Worm (Caenorhabditis elegans) whole organism, young adult: ENCODE results near the gene cyp-13A3.

Source experiments
- B0261.1 ChIP-seq: sonication (generic microtip); optimal IDR thresholded peaks from 2 replicates; lab custom pipeline; 2016; ENCODE audit warnings: mild to moderate bottlenecking, missing genetic modification characterization, moderate library complexity, missing compliant biosample characterization
- C17E4.6 ChIP-seq: fragments of 200-800 bp; sonication (Bioruptor generic); IDR thresholded peaks from 2 replicates; pipeline ENCODE4 v1.3.6; 2022; ENCODE audit warnings: missing genetic modification reagents, missing genetic modification characterization, missing compliant biosample characterization
- D2030.7 ChIP-seq: fragments of 200-800 bp; sonication (Bioruptor generic); IDR thresholded peaks from 2 replicates; pipeline ENCODE4 v1.3.6; 2022; ENCODE audit warnings: missing genetic modification reagents, missing genetic modification characterization, missing compliant biosample characterization
- F10E7.11 ChIP-seq: sonication (generic microtip); optimal IDR thresholded peaks from 2 replicates; lab custom pipeline; 2017; ENCODE audit warnings: mild to moderate bottlenecking, missing genetic modification characterization, moderate library complexity, missing compliant biosample characterization
- F22D6.2 ChIP-seq: sonication (generic microtip); optimal IDR thresholded peaks from 2 replicates; lab custom pipeline; 2016; ENCODE audit warnings: mild to moderate bottlenecking, missing genetic modification characterization, missing compliant biosample characterization
- F23B12.7 ChIP-seq: sonication (generic microtip); optimal IDR thresholded peaks from 2 replicates; lab custom pipeline; 2017; ENCODE audit warnings: missing genetic modification characterization, mild to moderate bottlenecking, missing compliant biosample characterization, antibody characterized with exemption, moderate library complexity; ENCODE audit not compliant: insufficient read depth
- F33H1.4 ChIP-seq: fragments of 200-800 bp; sonication (Bioruptor generic); IDR thresholded peaks from 2 replicates; pipeline ENCODE4 v1.3.6; 2022; ENCODE audit warnings: missing genetic modification reagents, missing genetic modification characterization, missing compliant biosample characterization
- F37B4.10 ChIP-seq: fragments of 200-800 bp; sonication (Bioruptor generic); IDR thresholded peaks from 2 replicates; pipeline ENCODE4 v1.3.6; 2022; ENCODE audit warnings: missing genetic modification characterization, missing compliant biosample characterization
- F39B2.1 ChIP-seq: fragments of 200-800 bp; sonication (Bioruptor generic); IDR thresholded peaks from 2 replicates; pipeline ENCODE4 v1.3.6; 2022; ENCODE audit warnings: missing genetic modification reagents, missing genetic modification characterization, missing compliant biosample characterization
- F57A8.1 ChIP-seq: fragments of 200-800 bp; sonication (Bioruptor generic); optimal IDR thresholded peaks from 2 replicates; lab custom pipeline; 2018; ENCODE audit warnings: mild to moderate bottlenecking, missing genetic modification characterization, moderate library complexity, missing compliant biosample characterization
- T07F8.4 ChIP-seq: sonication (generic microtip); optimal IDR thresholded peaks from 2 replicates; lab custom pipeline; 2016; ENCODE audit warnings: mild to moderate bottlenecking, missing genetic modification characterization, moderate library complexity, missing compliant biosample characterization
- attf-3 ChIP-seq: fragments of 200-800 bp; sonication (Bioruptor generic); conservative IDR thresholded peaks from 2 replicates; pipeline ENCODE4 v1.3.6; 2022; ENCODE audit warnings: missing genetic modification reagents, missing genetic modification characterization, missing compliant biosample characterization
- ccch-3 ChIP-seq: fragments of 200-800 bp; sonication (Bioruptor generic); optimal IDR thresholded peaks from 2 replicates; lab custom pipeline; 2018; ENCODE audit warnings: mild to moderate bottlenecking, missing genetic modification characterization, missing compliant biosample characterization
- cebp-2 ChIP-seq: fragments of 200-800 bp; sonication (Bioruptor generic); IDR thresholded peaks from 2 replicates; pipeline ENCODE4 v1.3.6; 2022; ENCODE audit warnings: missing genetic modification characterization, missing compliant biosample characterization
- die-1 ChIP-seq: sonication (generic microtip); optimal IDR thresholded peaks from 2 replicates; lab custom pipeline; 2016; ENCODE audit warnings: missing genotype, mild to moderate bottlenecking, missing genetic modification characterization, missing compliant biosample characterization
- dox-1 ChIP-seq: fragments of 200-800 bp; sonication (Bioruptor generic); IDR thresholded peaks from 2 replicates; pipeline ENCODE4 v1.3.6; 2022; ENCODE audit warnings: missing genetic modification reagents, missing genetic modification characterization, missing compliant biosample characterization
- egl-18 ChIP-seq: fragments of 200-800 bp; sonication (Bioruptor generic); IDR thresholded peaks from 2 replicates; pipeline ENCODE4 v1.3.6; 2022; ENCODE audit warnings: missing genetic modification reagents, missing genetic modification characterization, missing compliant biosample characterization
- ekl-4 ChIP-seq: fragments of 200-800 bp; sonication (Bioruptor generic); IDR thresholded peaks from 2 replicates; pipeline ENCODE4 v1.3.6; 2022; ENCODE audit warnings: missing genetic modification reagents, missing genetic modification characterization, missing compliant biosample characterization
- gei-17 ChIP-seq: fragments of 200-800 bp; sonication (Bioruptor generic); optimal IDR thresholded peaks from 2 replicates; lab custom pipeline; 2018; ENCODE audit warnings: mild to moderate bottlenecking, missing genetic modification characterization, missing compliant biosample characterization
- hmg-1.2 ChIP-seq: fragments of 200-800 bp; sonication (Bioruptor generic); IDR thresholded peaks from 2 replicates; pipeline ENCODE4 v1.3.6; 2022; ENCODE audit warnings: missing genetic modification reagents, missing genetic modification characterization, missing compliant biosample characterization
- hrde-1 ChIP-seq: sonication (generic microtip); optimal IDR thresholded peaks from 2 replicates; lab custom pipeline; 2016; ENCODE audit warnings: missing genetic modification characterization, mild to moderate bottlenecking, missing compliant biosample characterization, moderate library complexity, missing genotype, missing genetic modification reagents, borderline replicate concordance
- lin-26 ChIP-seq: fragments of 200-800 bp; sonication (Bioruptor generic); IDR thresholded peaks from 2 replicates; pipeline ENCODE4 v1.3.6; 2022; ENCODE audit warnings: missing genetic modification reagents, missing genetic modification characterization, missing compliant biosample characterization
- lsl-1 ChIP-seq: fragments of 200-800 bp; sonication (Bioruptor generic); optimal IDR thresholded peaks from 2 replicates; lab custom pipeline; 2018; ENCODE audit warnings: mild to moderate bottlenecking, missing genetic modification characterization, moderate library complexity, missing compliant biosample characterization
- madf-3 ChIP-seq: fragments of 200-800 bp; sonication (Bioruptor generic); IDR thresholded peaks from 2 replicates; pipeline ENCODE4 v1.3.6; 2022; ENCODE audit warnings: missing genetic modification reagents, missing genetic modification characterization, missing compliant biosample characterization
- madf-6 ChIP-seq: fragments of 200-800 bp; sonication (Bioruptor generic); IDR thresholded peaks from 2 replicates; pipeline ENCODE4 v1.3.6; 2022; ENCODE audit warnings: missing genetic modification reagents, missing genetic modification characterization, missing compliant biosample characterization
- madf-8 ChIP-seq: fragments of 200-800 bp; sonication (Bioruptor generic); conservative IDR thresholded peaks from 2 replicates; pipeline ENCODE4 v1.3.6; 2022; ENCODE audit warnings: missing genetic modification reagents, missing genetic modification characterization, missing compliant biosample characterization
- mcd-1 ChIP-seq: fragments of 200-800 bp; sonication (Bioruptor generic); IDR thresholded peaks from 2 replicates; pipeline ENCODE4 v1.3.6; 2022; ENCODE audit warnings: missing genetic modification reagents, missing genetic modification characterization, missing compliant biosample characterization
- mes-4 ChIP-seq: sonication (generic microtip); optimal IDR thresholded peaks from 2 replicates; lab custom pipeline; 2016; ENCODE audit warnings: missing genotype, missing genetic modification characterization, missing compliant biosample characterization
- nhr-179 ChIP-seq: sonication (generic microtip); optimal IDR thresholded peaks from 2 replicates; lab custom pipeline; 2016; ENCODE audit warnings: mild to moderate bottlenecking, missing genetic modification characterization, missing compliant biosample characterization
- nhr-90 ChIP-seq: sonication (generic microtip); optimal IDR thresholded peaks from 2 replicates; lab custom pipeline; 2016; ENCODE audit warnings: missing genotype, mild to moderate bottlenecking, missing genetic modification characterization, missing compliant biosample characterization
- sdz-38 ChIP-seq: sonication (generic microtip); optimal IDR thresholded peaks from 2 replicates; lab custom pipeline; 2016; ENCODE audit warnings: missing genotype, missing genetic modification characterization, missing compliant biosample characterization
- sea-2 ChIP-seq: fragments of 200-800 bp; sonication (Bioruptor generic); IDR thresholded peaks from 2 replicates; pipeline ENCODE4 v1.3.6; 2022; ENCODE audit warnings: missing genetic modification characterization, missing compliant biosample characterization
- snpc-1.1 ChIP-seq: sonication (generic microtip); optimal IDR thresholded peaks from 2 replicates; lab custom pipeline; 2017; ENCODE audit warnings: missing genetic modification characterization, mild to moderate bottlenecking, missing compliant biosample characterization, antibody characterized with exemption, moderate library complexity, missing genotype, missing genetic modification reagents; ENCODE audit not compliant: insufficient read depth
- tbx-9 ChIP-seq: sonication (generic microtip); optimal IDR thresholded peaks from 2 replicates; lab custom pipeline; 2016; ENCODE audit warnings: borderline replicate concordance, missing genetic modification characterization, inconsistent platforms, missing compliant biosample characterization
- tlf-1 ChIP-seq: fragments of 200-800 bp; sonication (Bioruptor generic); optimal IDR thresholded peaks from 2 replicates; lab custom pipeline; 2018; ENCODE audit warnings: mild to moderate bottlenecking, missing genetic modification characterization, missing compliant biosample characterization
- xnd-1 ChIP-seq: sonication (generic microtip); optimal IDR thresholded peaks from 2 replicates; lab custom pipeline; 2016; ENCODE audit warnings: missing genotype, missing genetic modification reagents, missing genetic modification characterization, missing compliant biosample characterization
- zfh-2 ChIP-seq: fragments of 200-800 bp; sonication (Bioruptor generic); conservative IDR thresholded peaks from 2 replicates; pipeline ENCODE4 v1.3.6; 2022; ENCODE audit warnings: missing genetic modification reagents, missing genetic modification characterization, missing compliant biosample characterization
- ztf-26 ChIP-seq: sonication (generic microtip); optimal IDR thresholded peaks from 2 replicates; lab custom pipeline; 2017; ENCODE audit warnings: missing genetic modification characterization, missing compliant biosample characterization

cyp-13A3 gene

DNA sequence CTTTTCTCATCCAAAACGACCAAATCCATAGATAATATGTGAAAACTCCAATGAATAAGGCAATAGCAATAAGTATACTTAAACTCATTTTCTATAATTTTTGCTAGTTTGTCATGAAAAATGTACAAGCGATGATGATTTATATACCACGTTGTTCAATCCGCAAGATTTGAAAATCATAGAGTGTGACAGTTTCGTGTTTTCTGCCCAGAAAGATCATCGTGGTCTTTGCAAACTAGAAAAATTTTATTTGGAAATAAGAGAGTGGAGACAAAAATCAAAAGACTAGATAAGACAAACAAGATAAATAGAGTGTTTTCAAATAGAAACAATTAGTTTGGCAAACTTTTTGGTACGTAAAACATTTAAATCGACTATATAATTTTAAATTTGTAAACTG is at the start of gene cyp-13A3:
Gene cyp-13A3 (minus strand): TSS at position 101 of the 400 bp plus-strand sequence.
- TF ChIP-seq hrde-1 (tag; lab: Kevin White, UChicago), result no peak
- no peak for TF ChIP-seq C17E4.6 (GFP tag; lab: Robert Waterston, UW)
- no peak for TF ChIP-seq F10E7.11
- TF ChIP-seq tbx-9 (tag; lab: Kevin White, UChicago), result no peak
- no peak for TF ChIP-seq F23B12.7

DNA sequence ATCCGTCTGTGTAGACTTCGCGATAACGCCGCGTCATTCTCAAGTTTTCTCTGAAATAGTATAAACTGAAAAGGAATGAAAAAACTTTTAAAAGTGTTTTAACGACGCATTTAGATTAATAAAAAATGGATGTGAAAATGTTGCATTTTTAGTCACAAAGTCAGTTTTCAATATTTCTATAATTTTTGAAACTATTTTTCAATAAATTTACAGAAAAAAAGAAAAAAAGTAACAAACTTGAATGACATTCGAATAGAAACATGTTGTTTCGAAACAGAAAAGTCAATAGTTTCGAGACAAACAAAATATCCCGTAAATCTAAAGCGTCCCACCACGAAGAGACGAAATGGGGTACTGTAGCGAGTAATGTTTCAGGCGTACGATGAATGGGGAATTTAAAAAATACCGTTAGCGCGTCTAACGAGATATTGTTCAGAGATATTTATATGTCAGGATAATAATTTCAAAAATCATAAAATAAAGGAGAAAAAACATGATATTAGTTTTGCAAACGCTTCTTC is 48.9 kb upstream of the cyp-13A3 start, which contains the start of gene rnh-1.2:
Gene rnh-1.2 (minus strand): TSS at position 51 of the 521 bp plus-strand sequence.
- no peak for TF ChIP-seq lin-26 (GFP tag; lab: Robert Waterston, UW)
- no peak for TF ChIP-seq T07F8.4 (tag; lab: Kevin White, UChicago)
- TF ChIP-seq zfh-2, result no peak
- peak; percentile 79 for TF ChIP-seq xnd-1 (tag; lab: Kevin White, UChicago)
- TF ChIP-seq mcd-1, result no peak
- no peak for TF ChIP-seq sdz-38
- TF ChIP-seq die-1, result no peak
- TF ChIP-seq attf-3, result no peak
- TF ChIP-seq dox-1 (GFP tag; lab: Robert Waterston, UW), result no peak
- no peak for TF ChIP-seq egl-18
- no peak for TF ChIP-seq gei-17
- TF ChIP-seq F39B2.1 (GFP tag; lab: Robert Waterston, UW), result no peak
- peak; percentile 96 for TF ChIP-seq madf-6 (GFP tag; lab: Robert Waterston, UW)
- no peak for TF ChIP-seq mes-4
- peak; percentile 81 for TF ChIP-seq F33H1.4
- peak; percentile 87 for TF ChIP-seq lsl-1
- TF ChIP-seq madf-8 (GFP tag; lab: Robert Waterston, UW), result peak; percentile 88

DNA sequence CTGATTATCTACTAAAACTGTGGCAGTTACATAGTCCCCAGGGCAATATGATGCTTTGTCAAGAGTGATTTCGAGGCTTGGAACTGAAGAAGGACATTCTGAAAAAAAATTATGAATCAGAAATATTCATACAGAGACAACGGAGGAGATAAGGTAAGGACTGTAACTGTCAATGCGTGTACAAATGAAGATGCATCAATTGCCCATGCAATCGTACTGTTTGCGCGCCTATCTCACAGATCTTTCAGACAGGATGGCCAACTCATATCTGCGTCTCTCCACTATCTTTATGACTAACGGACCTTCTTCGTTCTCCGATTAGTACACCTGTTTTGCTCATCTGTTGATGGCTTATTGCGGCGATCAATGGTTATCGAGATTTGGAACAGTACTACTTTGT is 47.2 kb upstream of the cyp-13A3 start, which contains the start of gene ZK938.11:
Gene ZK938.11 (minus strand): TSS at position 101 of the 400 bp plus-strand sequence.
- TF ChIP-seq D2030.7 (GFP tag; lab: Robert Waterston, UW) (no peak), B0261.1 (no peak), madf-3 (GFP tag; lab: Robert Waterston, UW) (no peak), madf-6 (GFP tag; lab: Robert Waterston, UW) (no peak), ztf-26 (tag; lab: Kevin White, UChicago) (no peak), F37B4.10 (GFP tag; lab: Robert Waterston, UW) (no peak), cebp-2 (GFP tag; lab: Robert Waterston, UW) (no peak), nhr-90 (tag; lab: Kevin White, UChicago) (no peak), ccch-3 (GFP tag; lab: Kevin White, UChicago) (no peak), nhr-179 (tag; lab: Kevin White, UChicago) (no peak)
- TF ChIP-seq, all 124 proteins: peak for 0

DNA sequence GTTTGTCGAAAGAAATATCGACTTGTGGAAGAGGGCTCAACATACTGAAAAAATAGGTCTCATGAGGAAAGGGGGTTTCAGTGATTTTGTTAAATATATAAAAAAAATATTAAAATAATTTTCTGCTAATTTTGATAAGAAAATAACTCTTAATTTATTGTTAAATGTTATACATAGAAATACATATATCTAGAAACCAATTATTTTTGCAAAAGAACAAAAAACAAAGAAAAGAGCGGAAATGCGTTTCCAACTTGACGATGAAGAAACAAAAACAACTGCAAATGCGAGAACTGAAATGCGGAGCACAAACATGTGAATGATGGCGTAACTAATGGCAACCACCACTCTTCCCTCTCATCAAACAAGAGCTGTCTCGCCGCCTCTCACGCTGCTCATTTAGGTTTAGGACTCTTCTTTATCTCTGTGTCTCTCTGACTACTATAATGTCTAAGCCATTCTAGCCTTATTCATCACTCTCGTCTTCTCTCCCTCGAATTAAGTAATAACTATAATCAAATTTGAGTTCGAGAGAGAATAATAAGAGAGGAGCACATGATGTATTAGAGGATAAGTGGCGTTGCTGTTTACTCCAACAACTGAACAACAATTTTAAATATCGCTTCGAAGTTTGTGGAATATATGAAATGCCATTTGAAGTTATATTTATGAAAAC is 45.3 kb upstream of the cyp-13A3 start, which contains the start of gene arrd-4:
Gene arrd-4 (minus strand): TSS at position 51 of the 676 bp plus-strand sequence.
- TF ChIP-seq F22D6.2 (tag; lab: Kevin White, UChicago), result no peak

DNA sequence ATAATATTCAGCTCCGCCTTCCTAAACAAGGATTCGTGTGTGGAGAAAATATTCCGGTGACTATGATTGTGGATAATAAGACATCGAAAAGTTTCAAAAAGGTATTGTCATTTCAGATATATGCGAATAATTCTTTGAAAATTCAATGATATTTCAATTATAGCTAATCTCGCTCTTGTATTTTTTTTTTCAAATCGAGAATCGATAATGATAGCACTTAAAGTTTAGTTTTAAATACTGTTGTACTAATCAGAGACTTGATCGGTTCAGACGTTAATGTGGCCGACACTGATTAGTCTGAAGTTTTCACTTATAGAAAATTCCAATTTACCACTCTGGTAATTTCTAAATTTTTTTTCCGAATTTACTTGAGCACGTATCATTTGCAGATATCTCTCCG is 42.9 kb upstream of the cyp-13A3 start:
- TF ChIP-seq tlf-1 (GFP tag; lab: Kevin White, UChicago) (no peak), snpc-1.1 (no peak), sea-2 (GFP tag; lab: Robert Waterston, UW) (no peak), F37B4.10 (GFP tag; lab: Robert Waterston, UW) (no peak), F57A8.1 (GFP tag; lab: Kevin White, UChicago) (no peak), ccch-3 (GFP tag; lab: Kevin White, UChicago) (no peak), T07F8.4 (tag; lab: Kevin White, UChicago) (no peak), cebp-2 (GFP tag; lab: Robert Waterston, UW) (no peak), hmg-1.2 (no peak), ekl-4 (no peak)
- TF ChIP-seq, all 124 proteins: peak for 0
